Worm (Caenorhabditis elegans) whole organism, midembryonic: ENCODE data around the gene aaim-1.

Experiments
- T22C8.4 ChIP-seq: fragments of 200-800 bp; sonication (Bioruptor generic); IDR thresholded peaks from 2 replicates; pipeline ENCODE4 v1.3.6; 2022; ENCODE audit warnings: missing genetic modification characterization, missing compliant biosample characterization
- cog-1 ChIP-seq: sonication (generic microtip); optimal IDR thresholded peaks from 2 replicates; lab custom pipeline; 2016; ENCODE audit warnings: missing genetic modification characterization, missing compliant biosample characterization
- flt-1 ChIP-seq: fragments of 200-800 bp; sonication (Bioruptor generic); IDR thresholded peaks from 2 replicates; pipeline ENCODE4 v1.3.6; 2022; ENCODE audit warnings: missing genetic modification characterization, missing compliant biosample characterization
- klf-2 ChIP-seq: fragments of 200-800 bp; sonication (Bioruptor generic); conservative IDR thresholded peaks from 2 replicates; pipeline ENCODE4 v1.3.6; 2022; ENCODE audit warnings: missing genetic modification reagents, missing genetic modification characterization, missing compliant biosample characterization
- med-1 ChIP-seq: sonication (generic microtip); optimal IDR thresholded peaks from 2 replicates; lab custom pipeline; 2017; ENCODE audit warnings: missing genetic modification characterization, mild to moderate bottlenecking, missing compliant biosample characterization, antibody characterized with exemption, missing genetic modification reagents; ENCODE audit not compliant: insufficient read depth
- ref-1 ChIP-seq: fragments of 200-800 bp; sonication (Bioruptor generic); conservative IDR thresholded peaks from 2 replicates; pipeline ENCODE4 v1.3.6; 2022; ENCODE audit warnings: missing genetic modification reagents, missing genetic modification characterization, missing compliant biosample characterization
- tab-1 ChIP-seq: fragments of 200-800 bp; sonication (Bioruptor generic); IDR thresholded peaks from 2 replicates; pipeline ENCODE4 v1.3.6; 2022; ENCODE audit warnings: missing genetic modification characterization, missing compliant biosample characterization
- ztf-23 ChIP-seq: fragments of 200-800 bp; sonication (Bioruptor generic); IDR thresholded peaks from 2 replicates; pipeline ENCODE4 v1.3.6; 2022; ENCODE audit warnings: missing genetic modification reagents, missing genetic modification characterization, missing compliant biosample characterization
- ztf-29 ChIP-seq: fragments of 200-800 bp; sonication (Bioruptor generic); IDR thresholded peaks from 2 replicates; pipeline ENCODE4 v1.3.6; 2022; ENCODE audit warnings: missing genetic modification reagents, missing genetic modification characterization, missing compliant biosample characterization

aaim-1 gene

DNA sequence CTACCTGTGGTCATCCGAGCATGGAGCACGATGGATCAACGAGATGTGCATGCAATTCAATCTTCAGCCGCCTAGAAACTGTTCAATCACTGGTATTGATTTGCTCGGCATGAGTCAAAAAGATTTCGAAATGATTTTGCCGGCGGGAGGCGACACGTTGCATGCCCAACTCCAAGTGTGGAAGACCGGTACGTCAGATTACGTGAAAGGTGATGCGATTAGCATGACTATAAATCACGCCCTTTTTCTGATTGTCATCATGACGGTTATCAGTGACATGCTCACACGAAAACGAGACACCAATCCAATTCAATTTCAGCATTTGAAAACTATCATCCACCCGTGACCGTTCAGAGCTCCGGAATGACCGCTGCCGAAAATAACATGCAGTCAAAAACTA is 41.6 kb downstream of the aaim-1 start:
- no peak for TF ChIP-seq flt-1
- no peak for TF ChIP-seq cog-1 (tag; lab: Kevin White, UChicago)
- no peak for TF ChIP-seq klf-2 (GFP tag; lab: Robert Waterston, UW)
- TF ChIP-seq ref-1: no peak
- no peak for TF ChIP-seq med-1 (GFP tag; lab: Kevin White, UChicago)

DNA sequence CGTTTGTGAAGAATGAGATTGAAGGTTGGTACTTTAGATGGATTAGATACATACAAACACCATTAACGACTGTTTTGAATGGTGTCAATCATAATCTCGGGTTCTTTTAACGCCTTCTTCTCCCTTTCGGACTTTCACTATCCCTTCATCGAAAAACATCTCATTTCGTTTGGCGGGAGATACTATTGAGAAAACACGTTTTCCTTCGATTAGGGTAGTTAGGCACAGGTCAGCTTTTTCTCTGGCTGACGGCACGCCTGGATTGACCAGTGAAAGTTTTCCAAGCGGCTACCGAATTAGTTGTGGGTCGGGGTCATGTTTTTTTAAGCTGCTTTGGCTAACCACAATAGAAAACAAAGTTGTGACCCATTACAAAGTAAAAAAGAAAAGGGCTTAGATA is 42.3 kb downstream of the aaim-1 start:
- TF ChIP-seq ztf-23 (GFP tag; lab: Robert Waterston, UW) (no peak), tab-1 (GFP tag; lab: Robert Waterston, UW) (no peak), klf-2 (GFP tag; lab: Robert Waterston, UW) (no peak), cog-1 (tag; lab: Kevin White, UChicago) (no peak), flt-1 (no peak), ref-1 (no peak), med-1 (GFP tag; lab: Kevin White, UChicago) (no peak), T22C8.4 (GFP tag; lab: Robert Waterston, UW) (no peak), ztf-29 (GFP tag; lab: Robert Waterston, UW) (no peak)

DNA sequence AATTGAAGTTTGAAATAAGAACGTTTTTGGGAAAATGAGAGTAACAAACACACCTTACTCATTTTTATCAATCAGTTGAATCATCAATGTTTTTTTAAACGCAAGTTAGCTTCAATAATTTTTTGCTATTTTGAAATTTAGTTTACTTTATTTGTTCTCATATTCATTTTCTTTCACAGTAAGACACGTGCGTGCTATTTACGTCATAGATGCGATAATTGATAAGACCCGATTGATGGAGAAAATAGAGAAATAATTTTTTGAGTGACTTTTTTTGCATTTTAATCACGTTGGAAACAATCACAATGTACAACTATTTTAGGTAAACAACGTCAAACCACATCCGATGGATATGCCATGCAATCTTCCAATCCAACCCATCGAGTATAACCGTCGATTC is 42.8 kb downstream of the aaim-1 start:
- no peak for TF ChIP-seq ztf-29 (GFP tag; lab: Robert Waterston, UW)
- no peak for TF ChIP-seq tab-1 (GFP tag; lab: Robert Waterston, UW)
- no peak for TF ChIP-seq T22C8.4 (GFP tag; lab: Robert Waterston, UW)
- no peak for TF ChIP-seq klf-2 (GFP tag; lab: Robert Waterston, UW)
- no peak for TF ChIP-seq med-1 (GFP tag; lab: Kevin White, UChicago)
- no peak for TF ChIP-seq cog-1 (tag; lab: Kevin White, UChicago)
- no peak for TF ChIP-seq flt-1
- no peak for TF ChIP-seq ref-1
- TF ChIP-seq ztf-23 (GFP tag; lab: Robert Waterston, UW): no peak

- TF ChIP-seq ztf-23 (GFP tag; lab: Robert Waterston, UW) (no peak), ref-1 (no peak), T22C8.4 (GFP tag; lab: Robert Waterston, UW) (no peak)
Observed at ce11 chrX:6518537-6518936, 43.7 kb downstream of the aaim-1 start, which contains the start of gene ets-4. Gene ets-4 (plus strand): TSS chrX:6518883.

DNA sequence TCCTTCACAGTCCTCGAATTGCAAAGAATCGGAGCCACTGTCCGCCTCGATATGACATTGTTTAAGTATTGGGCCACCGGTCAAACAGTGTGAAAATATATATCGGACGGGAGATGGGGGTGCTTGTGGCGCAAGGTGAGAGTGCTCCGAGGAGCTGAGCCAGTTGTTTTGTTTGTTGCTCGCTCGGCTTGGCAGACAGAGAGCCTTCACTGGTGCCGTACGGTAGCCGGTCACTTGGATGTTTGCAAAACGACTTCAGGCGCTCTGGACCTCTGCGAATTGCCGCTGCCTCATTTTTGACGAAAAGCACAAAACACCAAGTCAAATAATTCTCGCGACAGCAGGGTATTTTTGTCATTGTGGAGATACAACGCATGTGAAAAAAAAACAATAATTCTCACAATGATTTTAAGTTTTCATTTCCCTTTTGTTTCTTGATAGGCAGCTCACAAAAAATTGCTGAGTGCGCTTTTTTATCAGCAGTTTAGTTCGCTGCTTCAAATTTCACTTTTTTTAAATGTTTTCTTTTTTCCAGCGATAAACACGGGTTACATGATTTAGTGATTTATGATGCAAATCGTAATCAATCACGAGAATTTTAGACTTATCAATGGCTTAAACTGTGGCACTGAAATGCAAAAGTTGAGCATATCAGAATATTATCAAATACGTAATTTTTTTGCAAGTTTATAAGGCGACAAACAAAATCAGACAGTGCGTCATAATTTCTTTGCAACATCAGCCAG is 45.0 kb downstream of the aaim-1 start:
- TF ChIP-seq cog-1 (tag; lab: Kevin White, UChicago) (no peak), ref-1 (no peak), ztf-29 (GFP tag; lab: Robert Waterston, UW) (no peak), med-1 (GFP tag; lab: Kevin White, UChicago) (no peak)

DNA sequence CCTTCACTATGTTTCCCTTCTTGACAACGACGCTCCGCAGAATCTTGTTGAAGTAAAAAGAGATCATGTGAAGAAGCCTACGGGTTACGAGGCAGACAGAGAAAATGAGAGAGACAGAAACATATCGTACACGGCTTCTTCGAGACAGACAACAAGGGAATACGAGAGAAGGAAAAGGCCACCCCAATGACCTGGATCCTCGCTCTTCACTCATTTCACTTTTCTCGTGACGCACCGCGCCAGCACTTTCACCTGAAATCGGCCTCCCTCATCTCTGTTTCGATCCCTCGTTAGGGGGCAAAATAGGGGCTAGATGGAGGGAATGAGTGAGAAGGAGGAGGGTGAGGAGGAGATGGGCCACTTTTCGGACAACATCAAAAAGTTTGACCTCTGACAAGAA is 47.0 kb downstream of the aaim-1 start:
- no peak for TF ChIP-seq flt-1
- TF ChIP-seq ztf-23 (GFP tag; lab: Robert Waterston, UW): no peak
- no peak for TF ChIP-seq klf-2 (GFP tag; lab: Robert Waterston, UW)
- no peak for TF ChIP-seq med-1 (GFP tag; lab: Kevin White, UChicago)
- TF ChIP-seq tab-1 (GFP tag; lab: Robert Waterston, UW): no peak
- no peak for TF ChIP-seq ref-1
- no peak for TF ChIP-seq cog-1 (tag; lab: Kevin White, UChicago)
- TF ChIP-seq ztf-29 (GFP tag; lab: Robert Waterston, UW): no peak
- TF ChIP-seq T22C8.4 (GFP tag; lab: Robert Waterston, UW): no peak

DNA sequence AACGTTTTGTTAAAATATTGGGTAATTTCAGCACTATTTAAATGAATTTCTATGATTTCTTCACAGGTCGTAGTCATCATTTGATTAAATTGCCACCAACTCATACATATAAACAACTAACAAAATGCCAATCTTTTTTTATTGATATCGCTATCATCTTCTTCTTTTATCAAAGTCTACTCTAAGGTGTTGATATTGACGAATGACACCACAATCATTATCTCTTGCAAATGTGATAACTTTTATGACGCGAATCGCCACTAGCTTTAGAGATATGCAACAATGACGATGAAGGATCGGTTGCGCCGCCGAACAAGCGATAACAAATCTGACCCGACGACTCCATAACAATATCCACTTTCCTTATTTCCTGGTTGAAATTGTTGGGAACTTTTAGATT is 47.8 kb downstream of the aaim-1 start:
- TF ChIP-seq ref-1 (no peak), klf-2 (GFP tag; lab: Robert Waterston, UW) (no peak), tab-1 (GFP tag; lab: Robert Waterston, UW) (no peak), T22C8.4 (GFP tag; lab: Robert Waterston, UW) (no peak), ztf-29 (GFP tag; lab: Robert Waterston, UW) (no peak), cog-1 (tag; lab: Kevin White, UChicago) (no peak)

DNA sequence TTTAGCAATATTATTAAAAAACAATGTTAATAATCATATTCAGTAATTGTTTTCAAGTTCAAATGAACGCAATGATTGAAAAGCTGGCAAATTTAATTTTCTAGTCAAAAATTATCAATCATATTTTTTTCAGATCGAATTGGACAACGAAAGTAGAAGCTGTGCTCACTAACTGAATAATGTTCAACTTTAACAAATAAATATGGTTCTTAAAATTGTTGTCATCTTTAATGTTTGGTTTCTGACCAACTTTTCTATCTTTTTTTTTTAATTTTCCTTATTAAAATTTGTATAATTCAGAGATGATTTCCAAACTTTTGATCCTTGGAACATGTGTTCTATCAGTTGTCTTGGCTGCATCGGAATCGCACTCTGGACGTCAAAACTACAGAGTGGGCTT is 50.2 kb downstream of the aaim-1 start, which contains the start of gene ttr-35:
TSS of gene ttr-35 (plus strand) at position 301 of the 400 bp plus-strand sequence.
- TF ChIP-seq cog-1 (tag; lab: Kevin White, UChicago): no peak
- TF ChIP-seq flt-1: no peak
- no peak for TF ChIP-seq ztf-29 (GFP tag; lab: Robert Waterston, UW)
- TF ChIP-seq ztf-23 (GFP tag; lab: Robert Waterston, UW): no peak
- TF ChIP-seq T22C8.4 (GFP tag; lab: Robert Waterston, UW): no peak
- TF ChIP-seq klf-2 (GFP tag; lab: Robert Waterston, UW): no peak
- TF ChIP-seq ref-1: no peak
- no peak for TF ChIP-seq tab-1 (GFP tag; lab: Robert Waterston, UW)
- TF ChIP-seq med-1 (GFP tag; lab: Kevin White, UChicago): no peak

DNA sequence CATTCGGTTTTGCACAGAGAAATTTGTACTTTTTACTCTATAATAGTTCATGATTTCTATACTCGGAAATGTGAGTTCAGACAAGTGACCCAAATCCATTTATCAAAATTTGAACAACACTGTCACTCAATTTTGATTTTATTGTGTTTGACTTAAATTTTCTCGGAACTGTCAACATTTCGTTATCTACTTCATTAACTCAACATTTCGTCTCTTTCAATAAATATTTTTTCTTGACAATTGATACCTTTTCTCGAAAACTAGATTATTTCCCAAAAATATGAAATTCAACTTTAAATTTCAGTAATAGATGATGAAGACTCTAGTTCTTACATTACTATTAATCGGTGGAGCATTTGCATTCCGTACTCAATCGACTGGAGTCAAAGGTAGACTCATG is 51.6 kb downstream of the aaim-1 start, which contains the start of gene ttr-36:
TSS of gene ttr-36 (plus strand) at position 301 of the 400 bp plus-strand sequence.
- no peak for TF ChIP-seq tab-1 (GFP tag; lab: Robert Waterston, UW)
- no peak for TF ChIP-seq ref-1
- no peak for TF ChIP-seq cog-1 (tag; lab: Kevin White, UChicago)
- no peak for TF ChIP-seq med-1 (GFP tag; lab: Kevin White, UChicago)
- TF ChIP-seq flt-1: no peak
- no peak for TF ChIP-seq ztf-29 (GFP tag; lab: Robert Waterston, UW)
- no peak for TF ChIP-seq klf-2 (GFP tag; lab: Robert Waterston, UW)
- TF ChIP-seq T22C8.4 (GFP tag; lab: Robert Waterston, UW): no peak
- TF ChIP-seq ztf-23 (GFP tag; lab: Robert Waterston, UW): no peak

DNA sequence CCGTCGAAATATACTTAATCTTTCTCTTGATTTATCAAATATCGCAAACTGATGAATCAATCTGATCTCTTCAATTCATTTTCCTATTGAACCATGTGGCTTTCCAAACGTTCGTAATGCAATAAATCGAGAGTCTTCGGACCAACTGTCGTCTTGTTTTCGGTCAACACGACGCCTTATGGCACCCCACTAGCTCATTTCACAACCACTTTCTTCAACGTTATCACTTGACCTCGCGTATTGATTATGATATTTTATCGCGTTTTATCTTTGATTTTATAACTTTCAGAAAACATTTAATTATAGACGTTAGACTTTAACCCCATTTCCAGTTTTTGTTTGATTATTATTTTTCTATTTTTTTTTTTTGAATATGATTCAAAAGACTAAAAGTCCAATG is 52.4 kb downstream of the aaim-1 start:
- no peak for TF ChIP-seq ztf-29 (GFP tag; lab: Robert Waterston, UW)
- no peak for TF ChIP-seq cog-1 (tag; lab: Kevin White, UChicago)
- TF ChIP-seq med-1 (GFP tag; lab: Kevin White, UChicago): no peak
- no peak for TF ChIP-seq tab-1 (GFP tag; lab: Robert Waterston, UW)
- TF ChIP-seq klf-2 (GFP tag; lab: Robert Waterston, UW): no peak
- TF ChIP-seq T22C8.4 (GFP tag; lab: Robert Waterston, UW): no peak
- TF ChIP-seq ref-1: no peak
- TF ChIP-seq flt-1: no peak
- TF ChIP-seq ztf-23 (GFP tag; lab: Robert Waterston, UW): no peak
